In the genomic region with DNA sequence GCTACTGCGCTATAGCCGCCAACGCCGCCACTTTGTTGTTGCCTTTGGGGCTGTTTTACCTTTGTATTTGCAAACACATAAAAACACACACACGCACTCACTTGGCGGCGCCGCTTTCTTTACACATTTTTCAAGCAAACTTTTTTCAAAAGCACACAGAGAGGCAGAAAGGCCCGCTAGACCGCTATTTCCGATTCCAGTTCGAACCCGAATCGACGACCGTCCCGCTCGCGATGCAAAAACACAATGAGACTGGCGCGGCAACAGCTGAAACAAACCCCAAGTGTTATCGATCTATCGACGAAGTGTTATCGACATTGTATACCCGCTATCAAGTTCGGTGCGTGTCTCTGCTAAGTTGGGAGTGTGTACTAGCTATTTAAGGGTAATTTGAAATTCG, we compare ENCODE assay signal across 4 fruit fly cellular contexts.
TF ChIP-seq lines count a peak whose summit lies in the region.

A gene (minus strand): TSS at position 250 of the 400 bp plus-strand sequence.

TF ChIP-seq in whole organism, adult, 20 proteins besides CTCF, POLR2A, EP300 and RAD21 (continued from another document):
- TF ChIP-seq CG5204 (GFP tag; optimal IDR thresholded peaks at IDR 0.05; lab: Kevin White, UChicago), result no peak
- peak; percentile 88 for TF ChIP-seq bab1 (GFP tag; optimal IDR thresholded peaks at IDR 0.05; lab: Kevin White, UChicago)
- TF ChIP-seq Clk (GFP tag; optimal IDR thresholded peaks at IDR 0.05; lab: Kevin White, UChicago), result no peak
- peak; percentile 84 for TF ChIP-seq ovo (GFP tag; optimal IDR thresholded peaks at IDR 0.05; lab: Kevin White, UChicago)

TF ChIP-seq in whole organism, embryonic, 481 proteins besides CTCF, POLR2A, EP300 and RAD21 (continued from another document and continues in another):
- TF ChIP-seq gcm2 (GFP tag; optimal IDR thresholded peaks at IDR 0.05; lab: Kevin White, UChicago) (peak; percentile 85), sna (GFP tag; IDR thresholded peaks at IDR 0.05; lab: Robert Waterston, UW; ENCODE audit: partially characterized antibody) (no peak), CG7372 (GFP tag; IDR thresholded peaks at IDR 0.05; lab: Robert Waterston, UW) (no peak), CG2202 (tag; optimal IDR thresholded peaks at IDR 0.05; lab: Kevin White, UChicago) (peak; percentile 53), CG9437 (GFP tag; optimal IDR thresholded peaks at IDR 0.05; lab: Kevin White, UChicago) (peak; percentile 39), lilli (GFP tag; optimal IDR thresholded peaks at IDR 0.05; lab: Kevin White, UChicago) (peak; percentile 70), MBD-R2 (GFP tag; IDR thresholded peaks at IDR 0.05; lab: Robert Waterston, UW) (no peak), HLH54F (GFP tag; optimal IDR thresholded peaks at IDR 0.05; lab: Kevin White, UChicago) (peak; percentile 57), CG14965 (GFP tag; optimal IDR thresholded peaks at IDR 0.05; lab: Kevin White, UChicago; ENCODE audit: borderline replicate concordance) (no peak), CG31365 (tag; optimal IDR thresholded peaks at IDR 0.05; lab: Kevin White, UChicago) (no peak), CG1602 (GFP tag; optimal IDR thresholded peaks at IDR 0.05; lab: Kevin White, UChicago) (no peak), C15 (GFP tag; IDR thresholded peaks at IDR 0.05; lab: Robert Waterston, UW) (no peak), Aef1 (GFP tag; IDR thresholded peaks at IDR 0.05; lab: Robert Waterston, UW) (no peak), schlank (tag; optimal IDR thresholded peaks at IDR 0.05; lab: Kevin White, UChicago) (peak; percentile 44), ttk (GFP tag; IDR thresholded peaks at IDR 0.05; lab: Robert Waterston, UW) (no peak), CG5953 (GFP tag; IDR thresholded peaks at IDR 0.05; lab: Robert Waterston, UW) (no peak), nom (GFP tag; optimal IDR thresholded peaks at IDR 0.05; lab: Kevin White, UChicago) (peak; percentile 2), CG9932 (GFP tag; IDR thresholded peaks at IDR 0.05; lab: Robert Waterston, UW) (no peak), Fer3 (tag; optimal IDR thresholded peaks at IDR 0.05; lab: Kevin White, UChicago) (peak; percentile 42), CG1832 (GFP tag; optimal IDR thresholded peaks at IDR 0.05; lab: Kevin White, UChicago) (no peak), CG4282 (GFP tag; optimal IDR thresholded peaks at IDR 0.05; lab: Kevin White, UChicago) (peak; percentile 86), gfzf (GFP tag; optimal IDR thresholded peaks at IDR 0.05; lab: Kevin White, UChicago) (peak; percentile 62), Abd-B (GFP tag; optimal IDR thresholded peaks at IDR 0.05; lab: Kevin White, UChicago) (peak; percentile 52), lmd (GFP tag; IDR thresholded peaks at IDR 0.05; lab: Robert Waterston, UW) (no peak), HmgZ (tag; optimal IDR thresholded peaks at IDR 0.05; lab: Kevin White, UChicago) (peak; percentile 93), Bdp1 (GFP tag; optimal IDR thresholded peaks at IDR 0.05; lab: Kevin White, UChicago) (peak; percentile 18), toy (GFP tag; IDR thresholded peaks at IDR 0.05; lab: Robert Waterston, UW) (no peak), repo (GFP tag; optimal IDR thresholded peaks at IDR 0.05; lab: Kevin White, UChicago) (peak; percentile 57), kah (GFP tag; optimal IDR thresholded peaks at IDR 0.05; lab: Kevin White, UChicago) (no peak), odd (GFP tag; optimal IDR thresholded peaks at IDR 0.05; lab: Kevin White, UChicago) (peak; percentile 48), klu (GFP tag; IDR thresholded peaks at IDR 0.05; lab: Robert Waterston, UW) (no peak), oc (tag; optimal IDR thresholded peaks at IDR 0.05; lab: Kevin White, UChicago) (peak; percentile 32), Six4 (GFP tag; optimal IDR thresholded peaks at IDR 0.05; lab: Kevin White, UChicago) (peak; percentile 18), CG8944 (GFP tag; optimal IDR thresholded peaks at IDR 0.05; lab: Kevin White, UChicago) (no peak), pan (optimal IDR thresholded peaks at IDR 0.05; lab: Kevin White, UChicago) (no peak), pan (GFP tag; optimal IDR thresholded peaks at IDR 0.05 in 1 of 2, IDR thresholded peaks at IDR 0.05 in 1 of 2) (no peak), ac (GFP tag; optimal IDR thresholded peaks at IDR 0.05; lab: Kevin White, UChicago) (peak; percentile 46), Atf3 (GFP tag; optimal IDR thresholded peaks at IDR 0.05; lab: Kevin White, UChicago) (peak; percentile 48), CG18476 (GFP tag; optimal IDR thresholded peaks at IDR 0.05; lab: Kevin White, UChicago) (no peak), CG11398 (GFP tag; optimal IDR thresholded peaks at IDR 0.05; lab: Kevin White, UChicago) (peak; percentile 67), CG16779 (GFP tag; IDR thresholded peaks at IDR 0.05; lab: Robert Waterston, UW) (no peak), Usf (GFP tag; optimal IDR thresholded peaks at IDR 0.05; lab: Kevin White, UChicago) (no peak)

TF ChIP-seq in whole organism, prepupa, 60 proteins besides CTCF, POLR2A, EP300 and RAD21 (continued from another document):
- no peak for TF ChIP-seq CG10669 (GFP tag; optimal IDR thresholded peaks at IDR 0.05; lab: Kevin White, UChicago)
- TF ChIP-seq salr (GFP tag; optimal IDR thresholded peaks at IDR 0.05; lab: Kevin White, UChicago), result peak in 1 of 2 experiments; percentile 55
- no peak for TF ChIP-seq Eip93F (GFP tag; optimal IDR thresholded peaks at IDR 0.05; lab: Kevin White, UChicago)
- TF ChIP-seq OdsH (GFP tag; optimal IDR thresholded peaks at IDR 0.05; lab: Kevin White, UChicago), result no peak
- TF ChIP-seq Sox102F (GFP tag; optimal IDR thresholded peaks at IDR 0.05; lab: Kevin White, UChicago), result peak; percentile 73
- no peak for TF ChIP-seq CG7368 (GFP tag; optimal IDR thresholded peaks at IDR 0.05; lab: Kevin White, UChicago)
- no peak for TF ChIP-seq CG11902 (GFP tag; optimal IDR thresholded peaks at IDR 0.05; lab: Kevin White, UChicago)
- TF ChIP-seq Blimp-1 (GFP tag; optimal IDR thresholded peaks at IDR 0.05; lab: Kevin White, UChicago), result no peak
- TF ChIP-seq Eip78C (GFP tag; lab: Kevin White, UChicago), result peak; percentile 92
- TF ChIP-seq CG9139 (GFP tag; optimal IDR thresholded peaks at IDR 0.05; lab: Kevin White, UChicago), result no peak
- TF ChIP-seq CG8119 (GFP tag; IDR thresholded peaks at IDR 0.05; lab: Robert Waterston, UW), result no peak
- peak; percentile 36 for TF ChIP-seq CG6854 (GFP tag; optimal IDR thresholded peaks at IDR 0.05; lab: Kevin White, UChicago)
- peak; percentile 77 for TF ChIP-seq vri (GFP tag; optimal IDR thresholded peaks at IDR 0.05; lab: Kevin White, UChicago)
- TF ChIP-seq esn (GFP tag; optimal IDR thresholded peaks at IDR 0.05; lab: Kevin White, UChicago), result peak; percentile 69
- TF ChIP-seq fd85E (GFP tag; optimal IDR thresholded peaks at IDR 0.05; lab: Kevin White, UChicago), result no peak
- peak; percentile 24 for TF ChIP-seq CG6792 (GFP tag; optimal IDR thresholded peaks at IDR 0.05; lab: Kevin White, UChicago)
- no peak for TF ChIP-seq CG11294 (GFP tag; IDR thresholded peaks at IDR 0.05; lab: Robert Waterston, UW)
- TF ChIP-seq CG15336 (GFP tag; IDR thresholded peaks at IDR 0.05; lab: Robert Waterston, UW), result no peak
- no peak for TF ChIP-seq fd59A (GFP tag; optimal IDR thresholded peaks at IDR 0.05; lab: Kevin White, UChicago)
- peak; percentile 61 for TF ChIP-seq CG3919 (GFP tag; optimal IDR thresholded peaks at IDR 0.05; lab: Kevin White, UChicago)
- peak; percentile 92 for TF ChIP-seq dsx (GFP tag; optimal IDR thresholded peaks at IDR 0.05; lab: Kevin White, UChicago; ENCODE audit: poor library complexity, severe bottlenecking)
- TF ChIP-seq Gug (GFP tag; IDR thresholded peaks at IDR 0.05; lab: Robert Waterston, UW), result no peak
- TF ChIP-seq CG6276 (GFP tag; optimal IDR thresholded peaks at IDR 0.05; lab: Kevin White, UChicago), result peak; percentile 16
- no peak for TF ChIP-seq Hr38 (GFP tag; optimal IDR thresholded peaks at IDR 0.05; lab: Kevin White, UChicago)
- TF ChIP-seq Ets96B (tag; optimal IDR thresholded peaks at IDR 0.05; lab: Kevin White, UChicago), result peak; percentile 12
- no peak for TF ChIP-seq eg (GFP tag; IDR thresholded peaks at IDR 0.05; lab: Robert Waterston, UW)
- TF ChIP-seq Eip75B (GFP tag; optimal IDR thresholded peaks at IDR 0.05; lab: Kevin White, UChicago), result peak; percentile 18
- TF ChIP-seq svp (GFP tag; lab: Kevin White, UChicago), result peak; percentile 51
- peak; percentile 61 for TF ChIP-seq net (GFP tag; optimal IDR thresholded peaks at IDR 0.05; lab: Kevin White, UChicago)
- no peak for TF ChIP-seq Smox (GFP tag; optimal IDR thresholded peaks at IDR 0.05; lab: Kevin White, UChicago)
- TF ChIP-seq spab (GFP tag; optimal IDR thresholded peaks at IDR 0.05; lab: Kevin White, UChicago), result no peak
- peak; percentile 40 for TF ChIP-seq CG1621 (tag; optimal IDR thresholded peaks at IDR 0.05; lab: Kevin White, UChicago)
- peak; percentile 21 for TF ChIP-seq cyc (GFP tag; optimal IDR thresholded peaks at IDR 0.05; lab: Kevin White, UChicago)
- TF ChIP-seq dac (GFP tag; optimal IDR thresholded peaks at IDR 0.05; lab: Kevin White, UChicago), result no peak
- TF ChIP-seq CG8319 (GFP tag; optimal IDR thresholded peaks at IDR 0.05; lab: Kevin White, UChicago), result no peak
- peak; percentile 69 for TF ChIP-seq CG34406 (GFP tag; optimal IDR thresholded peaks at IDR 0.05; lab: Kevin White, UChicago)
- TF ChIP-seq CG6808 (GFP tag; optimal IDR thresholded peaks at IDR 0.05; lab: Kevin White, UChicago), result no peak
- TF ChIP-seq CG6163 (GFP tag; IDR thresholded peaks at IDR 0.05; lab: Robert Waterston, UW), result no peak
- TF ChIP-seq CG31627 (GFP tag; optimal IDR thresholded peaks at IDR 0.05; lab: Kevin White, UChicago), result peak; percentile 29
- TF ChIP-seq Sox14 (GFP tag; optimal IDR thresholded peaks at IDR 0.05; lab: Kevin White, UChicago), result peak; percentile 88
- no peak for TF ChIP-seq acj6 (GFP tag; optimal IDR thresholded peaks at IDR 0.05; lab: Kevin White, UChicago)
- peak; percentile 48 for TF ChIP-seq lz (GFP tag; optimal IDR thresholded peaks at IDR 0.05; lab: Kevin White, UChicago)
TF ChIP-seq in whole organism, prepupa: peak in this region for 30.

TF ChIP-seq in whole organism, wandering third instar larva, 38 proteins besides CTCF, POLR2A, EP300 and RAD21 (continued from another document):
- no peak for TF ChIP-seq CG9705 (GFP tag; optimal IDR thresholded peaks at IDR 0.05; lab: Kevin White, UChicago)
- TF ChIP-seq Abd-B (GFP tag; optimal IDR thresholded peaks at IDR 0.05; lab: Kevin White, UChicago), result no peak
- TF ChIP-seq Rel (GFP tag; optimal IDR thresholded peaks at IDR 0.05; lab: Kevin White, UChicago), result no peak
- TF ChIP-seq Rel (tag; optimal IDR thresholded peaks at IDR 0.05; lab: Kevin White, UChicago), result peak; percentile 100
- peak; percentile 35 for TF ChIP-seq HLH106 (tag; optimal IDR thresholded peaks at IDR 0.05; lab: Kevin White, UChicago)
- TF ChIP-seq Sp1 (GFP tag; optimal IDR thresholded peaks at IDR 0.05; lab: Kevin White, UChicago), result peak; percentile 70
- TF ChIP-seq Myc (optimal IDR thresholded peaks at IDR 0.05; lab: Kevin White, UChicago), result peak; percentile 68
- TF ChIP-seq Hr78 (GFP tag; optimal IDR thresholded peaks at IDR 0.05; lab: Kevin White, UChicago), result no peak
- TF ChIP-seq Mio (GFP tag; optimal IDR thresholded peaks at IDR 0.05; lab: Kevin White, UChicago), result peak; percentile 31
- no peak for TF ChIP-seq brk (GFP tag; optimal IDR thresholded peaks at IDR 0.05; lab: Kevin White, UChicago)
- TF ChIP-seq sv (GFP tag; optimal IDR thresholded peaks at IDR 0.05; lab: Kevin White, UChicago), result peak; percentile 65
- peak in 1 of 2 experiments; percentile 72 for TF ChIP-seq dl (GFP tag; optimal IDR thresholded peaks at IDR 0.05; lab: Kevin White, UChicago; ENCODE audit: insufficient read depth in 1 of 2, partially characterized antibody in 2 of 2)
- TF ChIP-seq psq (GFP tag; optimal IDR thresholded peaks at IDR 0.05; lab: Kevin White, UChicago), result peak; percentile 57
